Worm (Caenorhabditis elegans) whole organism, L2 larva: Measurements from ENCODE around the gene F59B2.14.
A peak's percentile ranks its signal among the peaks of the same experiment; 100 is the strongest.

Experiments used
- C34F6.9 ChIP-seq: fragments of 150-350 bp; optimal IDR thresholded peaks from 2 replicates; lab custom pipeline; 2014; ENCODE audit warnings: missing biosample characterization, missing genetic modification characterization
- F13H6.1 ChIP-seq: sonication (generic microtip); optimal IDR thresholded peaks from 2 replicates; lab custom pipeline; 2016; ENCODE audit warnings: missing genetic modification characterization, missing compliant biosample characterization
- R02D3.7 ChIP-seq: fragments of 150-350 bp; optimal IDR thresholded peaks from 2 replicates; lab custom pipeline; 2014; ENCODE audit warnings: missing biosample characterization, missing genetic modification characterization
- Y55F3AM.14 ChIP-seq: fragments of 200-800 bp; sonication (Bioruptor generic); optimal IDR thresholded peaks from 2 replicates; lab custom pipeline; 2018; ENCODE audit warnings: mild to moderate bottlenecking, missing genetic modification characterization, missing compliant biosample characterization
- alr-1 ChIP-seq: fragments of 150-350 bp; optimal IDR thresholded peaks from 2 replicates; lab custom pipeline; 2014; ENCODE audit warnings: missing biosample characterization, missing genetic modification characterization
- aly-2 ChIP-seq: fragments of 150-350 bp; optimal IDR thresholded peaks from 2 replicates; lab custom pipeline; 2014; ENCODE audit warnings: missing biosample characterization, missing genetic modification characterization
- ama-1 ChIP-seq: fragments of 150-350 bp; optimal IDR thresholded peaks from 2 replicates; lab custom pipeline; 2018; ENCODE audit warnings: inconsistent platforms
- blmp-1 ChIP-seq: sonication (generic microtip); optimal IDR thresholded peaks from 2 replicates; lab custom pipeline; 2017; ENCODE audit warnings: missing genetic modification characterization, mild to moderate bottlenecking, missing compliant biosample characterization, antibody characterized with exemption, moderate library complexity; ENCODE audit not compliant: insufficient read depth
- ceh-16 ChIP-seq: fragments of 150-350 bp; optimal IDR thresholded peaks from 2 replicates; lab custom pipeline; 2014; ENCODE audit warnings: missing biosample characterization, missing genetic modification characterization
- crh-2 ChIP-seq: sonication (generic microtip); optimal IDR thresholded peaks from 2 replicates; lab custom pipeline; 2017; ENCODE audit warnings: missing biosample characterization, missing genetic modification characterization
- dmd-4 ChIP-seq: sonication (generic microtip); optimal IDR thresholded peaks from 2 replicates; lab custom pipeline; 2017; ENCODE audit warnings: missing biosample characterization, missing genetic modification characterization
- elt-1 ChIP-seq: fragments of 150-350 bp; optimal IDR thresholded peaks from 2 replicates; lab custom pipeline; 2014; ENCODE audit warnings: missing biosample characterization, missing genetic modification characterization
- elt-3 ChIP-seq: sonication (generic microtip); optimal IDR thresholded peaks from 2 replicates; lab custom pipeline; 2017; ENCODE audit warnings: missing biosample characterization, missing genetic modification characterization
- fos-1 ChIP-seq: fragments of 150-350 bp; optimal IDR thresholded peaks from 2 replicates; lab custom pipeline; 2014; ENCODE audit warnings: missing biosample characterization, missing genetic modification characterization
- lsy-2 ChIP-seq, 2 experiments: fragments of 150-350 bp in 1 of 2; sonication (generic microtip) in 1 of 2; optimal IDR thresholded peaks; 2 replicates each; lab custom pipeline; 2014 to 2017; ENCODE audit warnings: missing biosample characterization in 2 of 2, missing genetic modification characterization in 2 of 2
- nhr-12 ChIP-seq: fragments of 150-350 bp; optimal IDR thresholded peaks from 2 replicates; lab custom pipeline; 2014; ENCODE audit warnings: missing biosample characterization, missing genetic modification characterization
- nhr-129 ChIP-seq: fragments of 150-350 bp; optimal IDR thresholded peaks from 2 replicates; lab custom pipeline; 2014; ENCODE audit warnings: missing biosample characterization, missing genetic modification characterization
- nhr-25 ChIP-seq: fragments of 150-350 bp; sonication (generic microtip); optimal IDR thresholded peaks from 3 replicates; lab custom pipeline; 2014; ENCODE audit warnings: missing biosample characterization, missing genetic modification characterization
- nhr-6 ChIP-seq: fragments of 150-350 bp; optimal IDR thresholded peaks from 2 replicates; lab custom pipeline; 2014; ENCODE audit warnings: missing biosample characterization, missing genetic modification characterization
- nhr-77 ChIP-seq: fragments of 150-350 bp; optimal IDR thresholded peaks from 2 replicates; lab custom pipeline; 2014; ENCODE audit warnings: missing biosample characterization, missing genetic modification characterization
- peb-1 ChIP-seq: fragments of 150-350 bp; optimal IDR thresholded peaks from 2 replicates; lab custom pipeline; 2014; ENCODE audit warnings: missing biosample characterization, missing genetic modification characterization
- sem-4 ChIP-seq: fragments of 150-350 bp; optimal IDR thresholded peaks from 2 replicates; lab custom pipeline; 2014; ENCODE audit warnings: missing biosample characterization, missing genetic modification reagents, missing genetic modification characterization
- skn-1 ChIP-seq: sonication (generic microtip); optimal IDR thresholded peaks from 2 replicates; lab custom pipeline; 2017; ENCODE audit warnings: missing biosample characterization, missing genetic modification characterization
- sma-3 ChIP-seq: sonication (generic microtip); optimal IDR thresholded peaks from 2 replicates; lab custom pipeline; 2016; ENCODE audit warnings: missing genetic modification reagents, missing genetic modification characterization, missing compliant biosample characterization
- snpc-4 ChIP-seq: fragments of 150-350 bp; optimal IDR thresholded peaks from 2 replicates; lab custom pipeline; 2014; ENCODE audit warnings: missing biosample characterization, missing genetic modification characterization
- unc-55 ChIP-seq: fragments of 150-350 bp; sonication (generic microtip); optimal IDR thresholded peaks from 3 replicates; lab custom pipeline; 2014; ENCODE audit warnings: missing biosample characterization, missing genetic modification reagents, missing genetic modification characterization
- zag-1 ChIP-seq: fragments of 150-350 bp; optimal IDR thresholded peaks from 2 replicates; lab custom pipeline; 2014; ENCODE audit warnings: missing biosample characterization, missing genetic modification characterization
- ztf-1 ChIP-seq: fragments of 200-800 bp; sonication (Bioruptor generic); conservative IDR thresholded peaks from 2 replicates; pipeline ENCODE4 v1.3.6; 2022; ENCODE audit warnings: missing genetic modification characterization, missing compliant biosample characterization
- ztf-11 ChIP-seq: sonication (generic microtip); optimal IDR thresholded peaks from 2 replicates; lab custom pipeline; 2017; ENCODE audit warnings: missing biosample characterization, missing genetic modification characterization

Gene F59B2.14

DNA sequence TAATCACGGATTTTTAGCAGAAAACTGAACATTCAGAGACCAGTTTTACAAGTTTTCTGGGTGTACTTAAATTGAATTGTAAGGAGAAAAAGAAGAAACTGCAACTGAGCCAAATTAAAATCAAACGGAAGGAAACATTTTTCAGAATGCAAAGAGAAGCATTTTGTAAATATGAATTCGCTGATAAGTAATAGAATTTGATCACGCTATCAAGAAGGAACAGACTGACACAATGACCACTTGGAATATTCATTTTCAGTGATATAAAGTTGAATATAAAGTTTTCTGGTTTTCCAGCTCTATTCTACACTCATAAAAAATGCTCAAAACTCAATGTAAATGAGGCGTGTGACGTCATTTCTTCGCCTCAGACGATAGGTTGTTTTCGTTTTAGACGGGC lies 11.7 kb upstream of the F59B2.14 start:
- no peak for TF ChIP-seq R02D3.7
- TF ChIP-seq fos-1: peak; percentile 48
- TF ChIP-seq, all 48 proteins: peak for 1

DNA sequence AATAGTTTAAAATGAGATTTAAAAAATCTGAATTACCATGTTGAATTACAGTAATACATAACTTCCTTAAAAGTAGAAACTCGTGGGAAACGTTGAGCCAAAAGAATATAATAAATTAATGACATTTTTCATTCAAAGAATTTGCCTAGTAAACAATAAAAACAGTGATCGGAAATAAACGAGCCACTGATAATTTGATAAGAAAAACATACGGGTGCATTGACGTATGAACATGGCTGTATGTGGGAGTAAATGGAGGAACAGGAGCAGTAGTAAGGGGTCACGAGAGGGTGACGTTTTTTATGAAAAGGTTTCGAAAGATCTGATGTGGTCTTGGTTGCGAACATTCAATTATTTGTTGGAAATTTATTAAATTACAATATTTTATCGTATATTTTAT lies 8.4 kb upstream of the F59B2.14 start:
- TF ChIP-seq nhr-6 (no peak), ama-1 (lab: Kevin White, UChicago) (no peak), zag-1 (tag; lab: Kevin White, UChicago) (no peak), sma-3 (GFP tag; lab: Kevin White, UChicago) (no peak), ceh-16 (tag; lab: Kevin White, UChicago) (no peak), lsy-2 (tag; optimal IDR thresholded peaks at IDR 0.05; lab: Kevin White, UChicago) (peak in 1 of 2 experiments; percentile 4), nhr-12 (tag; lab: Kevin White, UChicago) (no peak), elt-3 (tag; lab: Kevin White, UChicago) (no peak), fos-1 (peak; percentile 45)

DNA sequence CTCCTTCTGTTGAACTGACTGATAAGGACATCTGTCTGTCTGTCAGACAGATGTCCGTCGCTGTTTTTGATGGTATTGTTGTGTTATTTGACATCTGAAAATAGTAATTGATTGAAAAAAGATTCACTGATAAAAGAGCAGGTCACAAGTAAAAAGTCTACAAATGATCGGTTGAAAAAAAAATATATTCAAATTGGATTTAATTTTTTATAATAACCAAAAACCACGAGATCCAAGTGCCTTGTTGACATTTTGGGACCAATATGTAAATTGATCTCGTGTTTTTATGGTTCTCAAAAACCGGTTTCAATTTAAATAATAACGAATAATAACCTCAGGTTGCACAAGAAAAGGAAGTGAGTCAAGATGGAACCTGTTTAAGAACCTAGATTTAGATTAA lies 4.5 kb upstream of the F59B2.14 start, which contains the start of gene F59B2.13:
F59B2.13 (minus strand) TSS at position 101 of the 400 bp plus-strand sequence.
- TF ChIP-seq nhr-129 (tag; lab: Kevin White, UChicago) (no peak), skn-1 (tag; lab: Kevin White, UChicago) (no peak), aly-2 (tag; lab: Kevin White, UChicago) (no peak), lsy-2 (tag; optimal IDR thresholded peaks at IDR 0.05; lab: Kevin White, UChicago) (no peak), fos-1 (no peak), unc-55 (no peak), F13H6.1 (no peak)

DNA sequence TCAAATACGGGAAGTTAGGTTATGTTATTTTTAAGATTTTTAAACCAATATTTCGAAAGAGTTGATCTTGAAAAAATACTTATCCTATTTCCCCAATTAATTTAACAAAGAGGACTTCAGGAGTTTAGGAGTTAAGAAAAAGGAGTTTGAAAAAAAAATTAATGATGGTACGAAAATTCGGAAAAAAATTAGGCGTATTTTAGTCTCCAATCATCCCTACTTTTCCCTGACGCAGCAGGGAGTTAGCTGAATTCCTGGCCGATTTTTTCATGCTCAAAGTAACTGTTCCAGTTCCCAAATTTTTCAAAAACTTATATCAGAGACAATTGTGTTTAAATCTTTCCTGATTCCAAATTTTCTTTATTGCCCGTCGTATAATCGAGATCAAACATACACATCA lies 1.2 kb upstream of the F59B2.14 start:
- TF ChIP-seq nhr-12 (tag; lab: Kevin White, UChicago) (no peak), skn-1 (tag; lab: Kevin White, UChicago) (no peak), ceh-16 (tag; lab: Kevin White, UChicago) (no peak), blmp-1 (tag; lab: Kevin White, UChicago) (no peak), snpc-4 (tag; lab: Kevin White, UChicago) (no peak), aly-2 (tag; lab: Kevin White, UChicago) (no peak), ztf-11 (no peak), ama-1 (lab: Kevin White, UChicago) (no peak), C34F6.9 (tag; lab: Kevin White, UChicago) (no peak)

DNA sequence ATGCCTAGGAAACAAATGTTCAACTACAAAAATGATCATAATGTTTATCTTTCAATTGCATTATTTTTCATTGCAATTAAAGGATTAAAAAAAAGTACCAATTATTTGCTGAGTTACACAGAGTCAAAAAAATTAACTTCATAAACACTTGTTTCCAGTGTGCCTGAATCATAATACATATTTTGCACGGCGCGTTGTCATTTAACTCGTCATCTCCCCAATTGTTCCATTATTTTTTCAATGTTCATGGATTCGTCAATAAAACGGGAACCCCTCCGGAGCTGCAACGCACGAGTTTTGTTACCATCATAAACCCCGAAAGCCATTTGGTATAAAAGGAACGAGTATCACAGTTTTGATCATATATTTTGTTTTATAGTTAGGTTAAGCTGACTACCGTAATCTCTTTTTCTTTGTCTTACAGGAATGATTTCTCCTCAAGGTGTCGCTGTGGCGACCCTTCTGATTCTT lies 5.2 kb downstream of the F59B2.14 start, which contains the start of gene F59B2.12:
F59B2.12 (plus strand) TSS at position 421 of the 471 bp plus-strand sequence.
- TF ChIP-seq crh-2 (tag; lab: Kevin White, UChicago): no peak
- TF ChIP-seq R02D3.7: no peak
- no peak for TF ChIP-seq nhr-129 (tag; lab: Kevin White, UChicago)
- TF ChIP-seq aly-2 (tag; lab: Kevin White, UChicago): no peak
- no peak for TF ChIP-seq unc-55
- no peak for TF ChIP-seq dmd-4 (tag; lab: Kevin White, UChicago)
- no peak for TF ChIP-seq ztf-1 (GFP tag; lab: Robert Waterston, UW)
- no peak for TF ChIP-seq Y55F3AM.14 (GFP tag; lab: Kevin White, UChicago)
- no peak for TF ChIP-seq peb-1 (tag; lab: Kevin White, UChicago)
- TF ChIP-seq elt-1 (tag; lab: Kevin White, UChicago): no peak
- TF ChIP-seq C34F6.9 (tag; lab: Kevin White, UChicago): no peak
- no peak for TF ChIP-seq ceh-16 (tag; lab: Kevin White, UChicago)

DNA sequence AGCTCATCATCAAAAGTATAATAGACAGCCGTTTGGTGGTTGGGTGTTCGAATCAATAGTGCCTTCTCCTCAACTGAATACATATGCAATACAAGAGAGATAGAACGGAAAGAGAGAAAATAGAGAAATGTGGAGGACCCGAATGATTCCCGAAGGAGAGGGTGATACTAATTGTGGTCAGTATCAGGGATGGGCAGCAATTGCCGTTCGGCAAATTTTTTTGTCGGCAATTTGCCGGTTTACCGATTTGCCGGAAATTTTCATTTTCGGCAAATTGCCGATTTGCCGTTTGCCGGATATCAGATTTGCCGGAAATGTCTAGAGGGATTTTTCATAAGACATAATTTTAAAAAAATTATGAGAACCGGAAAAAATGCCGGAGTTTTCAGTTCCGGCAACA lies 10.1 kb downstream of the F59B2.14 start, which contains the start of gene F59B2.9:
F59B2.9 (minus strand) TSS at position 101 of the 400 bp plus-strand sequence.
- no peak for TF ChIP-seq crh-2 (tag; lab: Kevin White, UChicago)
- no peak for TF ChIP-seq dmd-4 (tag; lab: Kevin White, UChicago)
- no peak for TF ChIP-seq nhr-6
- TF ChIP-seq nhr-25 (tag; lab: Kevin White, UChicago): no peak
- no peak for TF ChIP-seq ceh-16 (tag; lab: Kevin White, UChicago)
- TF ChIP-seq alr-1 (tag; lab: Kevin White, UChicago): no peak
- no peak for TF ChIP-seq nhr-77 (tag; lab: Kevin White, UChicago)

DNA sequence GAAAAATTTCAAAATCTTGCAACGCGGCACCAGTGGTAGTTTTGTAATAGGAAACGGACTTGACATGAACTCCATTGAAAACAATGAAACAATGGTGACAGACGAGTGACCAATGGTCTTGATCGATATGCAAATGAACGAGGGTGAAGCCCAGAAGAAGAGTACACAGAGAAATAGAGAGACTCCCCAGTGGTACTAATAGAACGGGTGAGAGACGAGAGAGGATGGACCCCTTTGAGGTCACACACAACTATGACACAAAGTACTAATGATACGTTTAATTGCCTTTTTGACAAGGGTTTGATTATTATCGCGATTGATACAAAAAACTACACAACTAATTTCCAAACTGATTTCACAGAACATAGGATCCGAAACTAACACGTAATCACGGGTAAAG lies 12.4 kb downstream of the F59B2.14 start, which contains the start of gene F59B2.8:
F59B2.8 (minus strand) TSS at position 151 of the 400 bp plus-strand sequence.
- TF ChIP-seq unc-55 (no peak), F13H6.1 (no peak), sem-4 (no peak)
